Fruit fly (Drosophila melanogaster): ENCODE measurements around the gene Ank2.

DNA sequence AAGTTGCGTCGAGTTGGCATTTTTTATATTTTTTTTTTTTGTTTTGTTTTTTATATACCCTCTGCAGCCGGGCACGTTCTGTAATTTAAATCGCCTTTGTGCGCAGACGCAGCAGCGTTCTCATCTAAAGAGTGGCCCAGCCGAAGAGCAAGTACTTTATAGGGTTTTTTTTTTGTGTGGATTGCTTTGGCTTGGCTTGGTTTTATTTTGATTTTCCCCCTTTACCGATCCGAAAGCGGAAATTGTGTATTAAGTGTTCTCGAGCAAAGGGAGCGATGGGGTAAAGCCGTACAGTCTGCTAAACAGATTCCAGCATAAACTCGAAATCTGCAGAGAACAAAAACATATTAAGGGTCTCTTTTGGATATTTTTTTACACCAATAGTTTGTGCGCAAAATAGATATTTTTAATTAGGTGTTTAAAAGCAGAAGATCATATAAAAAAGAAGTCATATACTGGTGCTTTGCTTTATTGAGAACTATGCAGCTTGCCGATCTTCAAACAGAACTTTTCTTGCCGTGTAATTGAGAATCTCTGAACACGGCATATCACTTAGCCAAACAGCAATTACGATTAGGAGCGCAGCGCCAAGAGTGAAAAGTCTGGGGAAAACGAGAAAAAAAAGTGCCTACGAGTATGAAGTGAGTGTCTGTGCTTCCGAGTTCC is 111.7 kb downstream of the Ank2 start:
- TF ChIP-seq pan (optimal IDR thresholded peaks at IDR 0.05) (no peak), CG9705 (GFP tag; optimal IDR thresholded peaks at IDR 0.05) (no peak), Abd-B (GFP tag; optimal IDR thresholded peaks at IDR 0.05) (no peak), jim (GFP tag; optimal IDR thresholded peaks at IDR 0.05) (no peak), brk (GFP tag; optimal IDR thresholded peaks at IDR 0.05) (no peak), psq (GFP tag; optimal IDR thresholded peaks at IDR 0.05) (no peak), Dfd (GFP tag; optimal IDR thresholded peaks at IDR 0.05) (no peak), HLH106 (tag; optimal IDR thresholded peaks at IDR 0.05) (no peak), Hr83 (GFP tag; optimal IDR thresholded peaks at IDR 0.05; ENCODE audit: poor library complexity, severe bottlenecking) (no peak), Hr78 (GFP tag; optimal IDR thresholded peaks at IDR 0.05) (no peak), tai (GFP tag; optimal IDR thresholded peaks at IDR 0.05) (no peak), lola (GFP tag; optimal IDR thresholded peaks at IDR 0.05) (no peak), CrebA (GFP tag; optimal IDR thresholded peaks at IDR 0.05; ENCODE audit: borderline replicate concordance) (no peak)

Measured in whole organism, wandering third instar larva.